Fruit fly (Drosophila melanogaster) Kc167 (cell line): ENCODE results near the gene sif.

ENCODE experiments used
- Sin3A ChIP-seq: fragments of >200 bp; optimal IDR thresholded peaks from 2 replicates; lab custom pipeline; 2018; ENCODE audit warnings: missing external identifiers
- psq ChIP-seq: fragments of >200 bp; optimal IDR thresholded peaks from 2 replicates; lab custom pipeline; 2017; ENCODE audit warnings: missing external identifiers

DNA sequence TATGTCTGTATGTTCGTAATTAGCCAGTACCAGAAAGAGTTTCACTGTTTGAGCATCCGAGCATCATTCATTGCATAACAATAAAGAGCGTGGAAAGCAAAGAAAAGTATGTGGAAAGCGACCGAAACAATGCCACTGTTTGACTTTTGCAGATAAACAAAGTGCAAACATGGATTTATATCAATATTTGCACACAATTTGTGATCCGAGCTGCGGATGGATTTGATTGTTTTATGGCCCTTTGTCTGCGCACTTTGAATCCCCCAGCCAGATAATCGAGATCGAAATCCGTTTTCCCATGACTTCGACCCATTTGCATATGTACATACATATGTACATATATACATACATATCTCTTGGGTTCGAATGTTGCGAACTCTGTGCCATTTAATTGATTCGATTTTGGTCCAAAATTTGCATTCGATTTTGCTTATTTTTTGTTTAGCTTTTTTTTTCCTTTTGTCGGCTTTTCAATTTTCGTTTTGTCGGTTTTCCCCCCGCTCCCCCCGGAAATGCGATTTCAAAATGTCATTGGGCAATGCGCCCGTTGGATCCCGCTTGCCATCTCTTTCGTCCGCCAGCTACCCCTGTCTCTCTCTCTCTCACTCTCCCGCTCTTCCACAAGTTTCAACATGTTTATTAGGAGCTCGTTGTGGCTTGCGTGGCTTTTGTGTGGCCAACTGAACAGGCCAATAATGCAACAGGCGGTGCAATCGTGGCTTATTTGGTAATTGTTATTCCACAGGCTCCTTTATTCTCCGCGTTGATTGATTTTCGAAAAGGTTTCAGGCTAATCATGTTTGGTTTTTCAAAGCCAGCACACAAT, 127.7 kb downstream of the sif start:
- no peak for TF ChIP-seq Sin3A (lab: Kevin White, UChicago)
- no peak for TF ChIP-seq psq (lab: Kevin White, UChicago)
